Worm (Caenorhabditis elegans) whole organism, L1 larva: Measurements from ENCODE around the gene ugt-50.

Source experiments
- C04F5.9 ChIP-seq: sonication (generic microtip); optimal IDR thresholded peaks from 2 replicates; lab custom pipeline; 2016; ENCODE audit warnings: missing genetic modification characterization, missing compliant biosample characterization
- C34B4.2 ChIP-seq: sonication (generic microtip); optimal IDR thresholded peaks from 2 replicates; lab custom pipeline; 2017; ENCODE audit warnings: mild to moderate bottlenecking, missing genetic modification characterization, missing compliant biosample characterization
- F16B12.6 ChIP-seq: fragments of 150-350 bp; optimal IDR thresholded peaks from 2 replicates; lab custom pipeline; 2014; ENCODE audit warnings: missing biosample characterization, missing genetic modification characterization
- Y116A8C.19 ChIP-seq: sonication (generic microtip); optimal IDR thresholded peaks from 2 replicates; lab custom pipeline; 2016; ENCODE audit warnings: missing compliant biosample characterization, missing genetic modification characterization, borderline replicate concordance
- aha-1 ChIP-seq: fragments of 150-350 bp; optimal IDR thresholded peaks from 2 replicates; lab custom pipeline; 2014; ENCODE audit warnings: missing biosample characterization, missing genetic modification characterization
- blmp-1 ChIP-seq: fragments of 150-350 bp; optimal IDR thresholded peaks from 2 replicates; lab custom pipeline; 2014; ENCODE audit warnings: missing biosample characterization, missing genetic modification characterization
- ceh-63 ChIP-seq: fragments of 200-800 bp; sonication (Bioruptor generic); optimal IDR thresholded peaks from 2 replicates; lab custom pipeline; 2018; ENCODE audit warnings: mild to moderate bottlenecking, missing genetic modification characterization, missing compliant biosample characterization
- ceh-8 ChIP-seq: fragments of 200-800 bp; sonication (Bioruptor generic); optimal IDR thresholded peaks from 2 replicates; lab custom pipeline; 2018; ENCODE audit warnings: mild to moderate bottlenecking, missing genetic modification characterization, moderate library complexity, missing compliant biosample characterization
- ceh-82 ChIP-seq, 3 experiments: fragments of 150-350 bp in 1 of 3; sonication (generic microtip) in 2 of 3; optimal IDR thresholded peaks; 2 replicates each; lab custom pipeline; 2014 to 2017; ENCODE audit warnings: missing biosample characterization in 3 of 3, missing genetic modification characterization in 3 of 3
- ceh-90 ChIP-seq: sonication (generic microtip); optimal IDR thresholded peaks from 2 replicates; lab custom pipeline; 2016; ENCODE audit warnings: missing genetic modification characterization, missing compliant biosample characterization
- ces-1 ChIP-seq: fragments of 150-350 bp; optimal IDR thresholded peaks from 2 replicates; lab custom pipeline; 2014; ENCODE audit warnings: missing biosample characterization, missing genetic modification reagents, missing genetic modification characterization
- efl-1 ChIP-seq, 4 experiments: fragments of 150-350 bp; optimal IDR thresholded peaks in 3 of 4; peaks in 1 of 4; 1 replicate in 1 of 4; 2 replicates in 3 of 4; lab custom pipeline; 2014; ENCODE audit warnings: missing biosample characterization in 2 of 4, missing genetic modification characterization in 2 of 4, missing genetic modification reagents in 2 of 4
- elt-2 ChIP-seq: sonication (generic microtip); optimal IDR thresholded peaks from 2 replicates; lab custom pipeline; 2016; ENCODE audit warnings: missing genetic modification characterization, mild to moderate bottlenecking, inconsistent platforms, missing compliant biosample characterization, missing genetic modification reagents
- ets-5 ChIP-seq: fragments of 200-800 bp; sonication (Bioruptor generic); IDR thresholded peaks from 2 replicates; pipeline ENCODE4 v1.3.6; 2022; ENCODE audit warnings: missing genetic modification characterization, missing compliant biosample characterization
- fkh-10 ChIP-seq: sonication (generic microtip); optimal IDR thresholded peaks from 2 replicates; lab custom pipeline; 2017; ENCODE audit warnings: missing biosample characterization, missing genetic modification reagents, missing genetic modification characterization
- fkh-4 ChIP-seq: sonication (generic microtip); optimal IDR thresholded peaks from 2 replicates; lab custom pipeline; 2016; ENCODE audit warnings: missing compliant biosample characterization, missing genetic modification characterization, borderline replicate concordance
- fkh-8 ChIP-seq: sonication (generic microtip); optimal IDR thresholded peaks from 2 replicates; lab custom pipeline; 2016; ENCODE audit warnings: mild to moderate bottlenecking, missing genetic modification characterization, missing compliant biosample characterization
- fos-1 ChIP-seq: fragments of 150-350 bp; optimal IDR thresholded peaks from 2 replicates; lab custom pipeline; 2014; ENCODE audit warnings: missing biosample characterization, missing genetic modification characterization
- hlh-4 ChIP-seq: sonication (generic microtip); optimal IDR thresholded peaks from 2 replicates; lab custom pipeline; 2016; ENCODE audit warnings: mild to moderate bottlenecking, missing genetic modification characterization, missing compliant biosample characterization
- irx-1 ChIP-seq: sonication (generic microtip); optimal IDR thresholded peaks from 2 replicates; lab custom pipeline; 2016; ENCODE audit warnings: missing genetic modification characterization, missing compliant biosample characterization
- isw-1 ChIP-seq: fragments of 200-800 bp; sonication (Bioruptor generic); IDR thresholded peaks from 2 replicates; pipeline ENCODE4 v1.3.6; 2022; ENCODE audit warnings: missing genetic modification characterization, missing compliant biosample characterization
- jun-1 ChIP-seq: fragments of 150-350 bp; optimal IDR thresholded peaks from 2 replicates; lab custom pipeline; 2014; ENCODE audit warnings: missing biosample characterization, missing genetic modification reagents, missing genetic modification characterization
- lin-14 ChIP-seq: fragments of 200-800 bp; sonication (Bioruptor generic); optimal IDR thresholded peaks from 2 replicates; lab custom pipeline; 2018; ENCODE audit warnings: mild to moderate bottlenecking, missing genetic modification characterization, moderate library complexity, missing compliant biosample characterization
- lin-15B ChIP-seq: fragments of 150-350 bp; sonication (generic microtip); optimal IDR thresholded peaks from 3 replicates; lab custom pipeline; 2014; ENCODE audit warnings: missing biosample characterization, missing genetic modification characterization
- lir-3 ChIP-seq: sonication (generic microtip); optimal IDR thresholded peaks from 2 replicates; lab custom pipeline; 2016; ENCODE audit warnings: mild to moderate bottlenecking, missing genetic modification characterization, moderate library complexity, missing compliant biosample characterization; ENCODE audit not compliant: poor library complexity
- lsy-2 ChIP-seq, 2 experiments: fragments of 150-350 bp; optimal IDR thresholded peaks; 2 replicates each; lab custom pipeline; 2014; ENCODE audit warnings: missing biosample characterization in 2 of 2, missing genetic modification characterization in 2 of 2
- mab-9 ChIP-seq: fragments of 200-800 bp; sonication (Bioruptor generic); IDR thresholded peaks from 2 replicates; pipeline ENCODE4 v1.3.6; 2022; ENCODE audit warnings: missing genetic modification reagents, missing genetic modification characterization, missing compliant biosample characterization
- mdl-1 ChIP-seq, 2 experiments: fragments of 150-350 bp; optimal IDR thresholded peaks; 2 replicates each; lab custom pipeline; 2014 to 2017; ENCODE audit warnings: missing biosample characterization in 2 of 2, missing genetic modification characterization in 2 of 2, inconsistent platforms in 1 of 2
- mef-2 ChIP-seq: fragments of 150-350 bp; optimal IDR thresholded peaks from 2 replicates; lab custom pipeline; 2014; ENCODE audit warnings: missing biosample characterization, missing genetic modification characterization
- mep-1 ChIP-seq: fragments of 150-350 bp; optimal IDR thresholded peaks from 2 replicates; lab custom pipeline; 2014; ENCODE audit warnings: missing biosample characterization, missing genetic modification characterization
- nhr-11 ChIP-seq: fragments of 150-350 bp; optimal IDR thresholded peaks from 2 replicates; lab custom pipeline; 2014; ENCODE audit warnings: missing biosample characterization, missing genetic modification characterization
- nhr-12 ChIP-seq: sonication (generic microtip); optimal IDR thresholded peaks from 2 replicates; lab custom pipeline; 2017; ENCODE audit warnings: missing biosample characterization, missing genetic modification characterization
- nhr-237 ChIP-seq: fragments of 150-350 bp; optimal IDR thresholded peaks from 2 replicates; lab custom pipeline; 2014; ENCODE audit warnings: missing biosample characterization, missing genetic modification characterization
- nhr-28 ChIP-seq: fragments of 150-350 bp; optimal IDR thresholded peaks from 2 replicates; lab custom pipeline; 2014; ENCODE audit warnings: missing biosample characterization, missing genetic modification characterization
- nhr-47 ChIP-seq: sonication (generic microtip); optimal IDR thresholded peaks from 2 replicates; lab custom pipeline; 2016; ENCODE audit warnings: mild to moderate bottlenecking, missing genetic modification characterization, moderate library complexity, missing compliant biosample characterization
- nhr-71 ChIP-seq: sonication (generic microtip); optimal IDR thresholded peaks from 2 replicates; lab custom pipeline; 2016; ENCODE audit warnings: mild to moderate bottlenecking, missing genetic modification characterization, moderate library complexity, missing compliant biosample characterization
- nhr-77 ChIP-seq: fragments of 150-350 bp; optimal IDR thresholded peaks from 2 replicates; lab custom pipeline; 2014; ENCODE audit warnings: missing biosample characterization, missing genetic modification characterization
- nhr-84 ChIP-seq: sonication (generic microtip); optimal IDR thresholded peaks from 2 replicates; lab custom pipeline; 2017; ENCODE audit warnings: missing biosample characterization, missing genetic modification characterization
- nhr-85 ChIP-seq: sonication (generic microtip); peaks from one replicate; lab custom pipeline; 2016; ENCODE audit warnings: missing genetic modification characterization, inconsistent platforms, missing compliant biosample characterization
- pax-3 ChIP-seq: fragments of 200-800 bp; sonication (Bioruptor generic); optimal IDR thresholded peaks from 2 replicates; lab custom pipeline; 2018; ENCODE audit warnings: mild to moderate bottlenecking, missing genetic modification characterization, moderate library complexity, missing compliant biosample characterization
- rnt-1 ChIP-seq: sonication (generic microtip); optimal IDR thresholded peaks from 2 replicates; lab custom pipeline; 2016; ENCODE audit warnings: mild to moderate bottlenecking, missing genetic modification characterization, moderate library complexity, missing compliant biosample characterization
- skn-1 ChIP-seq: fragments of 150-350 bp; optimal IDR thresholded peaks from 2 replicates; lab custom pipeline; 2014; ENCODE audit warnings: missing biosample characterization, missing genetic modification characterization
- snpc-4 ChIP-seq: fragments of 150-350 bp; optimal IDR thresholded peaks from 2 replicates; lab custom pipeline; 2014; ENCODE audit warnings: missing biosample characterization, missing genetic modification characterization
- sox-4 ChIP-seq: sonication (generic microtip); optimal IDR thresholded peaks from 2 replicates; lab custom pipeline; 2016; ENCODE audit warnings: missing genetic modification characterization, missing compliant biosample characterization
- sptf-1 ChIP-seq: fragments of 150-350 bp; optimal IDR thresholded peaks from 2 replicates; lab custom pipeline; 2014; ENCODE audit warnings: missing biosample characterization, missing genetic modification characterization
- unc-130 ChIP-seq: fragments of 150-350 bp; optimal IDR thresholded peaks from 2 replicates; lab custom pipeline; 2017; ENCODE audit warnings: missing biosample characterization, missing genetic modification characterization, inconsistent platforms
- unc-86 ChIP-seq: sonication (generic microtip); optimal IDR thresholded peaks from 2 replicates; lab custom pipeline; 2016; ENCODE audit warnings: missing genetic modification characterization, missing compliant biosample characterization
- xbp-1 ChIP-seq: sonication (generic microtip); optimal IDR thresholded peaks from 2 replicates; lab custom pipeline; 2016; ENCODE audit warnings: missing genetic modification characterization, missing compliant biosample characterization
- zag-1 ChIP-seq: fragments of 150-350 bp; optimal IDR thresholded peaks from 2 replicates; lab custom pipeline; 2014; ENCODE audit warnings: missing biosample characterization, missing genetic modification characterization
- zip-4 ChIP-seq: fragments of 200-800 bp; sonication (Bioruptor generic); optimal IDR thresholded peaks from 2 replicates; lab custom pipeline; 2018; ENCODE audit warnings: mild to moderate bottlenecking, missing genetic modification characterization, moderate library complexity, missing compliant biosample characterization
- ztf-11 ChIP-seq, 2 experiments: sonication (generic microtip); optimal IDR thresholded peaks; 2 replicates each; lab custom pipeline; 2016 to 2017; ENCODE audit warnings: missing genetic modification characterization in 2 of 2, missing biosample characterization in 1 of 2, missing compliant biosample characterization in 1 of 2
- ztf-4 ChIP-seq: fragments of 150-350 bp; optimal IDR thresholded peaks from 2 replicates; lab custom pipeline; 2014; ENCODE audit warnings: missing biosample characterization, missing genetic modification characterization

Gene ugt-50

ce11 chrX:12667804-12668511, 23.4 kb upstream of the ugt-50 start, which contains the start of gene nhr-17 (continued):
- TF ChIP-seq hlh-4 (tag; lab: Kevin White, UChicago) (peak; percentile 78), unc-130 (tag; lab: Kevin White, UChicago) (no peak), xbp-1 (tag; lab: Kevin White, UChicago) (no peak), irx-1 (tag; lab: Kevin White, UChicago) (no peak), mep-1 (peak; percentile 77), mef-2 (tag; lab: Kevin White, UChicago) (no peak), isw-1 (GFP tag; lab: Robert Waterston, UW) (no peak), zip-4 (no peak), ztf-4 (peak; percentile 12), C04F5.9 (tag; lab: Kevin White, UChicago) (no peak), fkh-10 (GFP tag; lab: Kevin White, UChicago) (no peak), unc-86 (tag; lab: Kevin White, UChicago) (no peak), lin-14 (GFP tag; lab: Kevin White, UChicago) (peak; percentile 67), blmp-1 (tag; lab: Kevin White, UChicago) (peak; percentile 41), C34B4.2 (tag; lab: Kevin White, UChicago) (no peak), ceh-82 (tag; optimal IDR thresholded peaks at IDR 0.05; lab: Kevin White, UChicago) (peak in 1 of 3 experiments; percentile 2), lin-15B (tag; lab: Kevin White, UChicago) (no peak), nhr-71 (tag; lab: Kevin White, UChicago) (peak; percentile 79), nhr-84 (tag; lab: Kevin White, UChicago) (no peak), elt-2 (tag; lab: Kevin White, UChicago) (no peak), nhr-237 (tag; lab: Kevin White, UChicago) (peak; percentile 27), nhr-47 (tag; lab: Kevin White, UChicago) (peak; percentile 29), sox-4 (no peak), skn-1 (peak; percentile 58), lir-3 (tag; lab: Kevin White, UChicago) (no peak), zag-1 (tag; lab: Kevin White, UChicago) (no peak), nhr-28 (tag; lab: Kevin White, UChicago) (no peak), pax-3 (tag; lab: Kevin White, UChicago) (peak; percentile 6), jun-1 (tag; lab: Kevin White, UChicago) (no peak), nhr-85 (tag; lab: Kevin White, UChicago) (peak; percentile 76), ceh-90 (tag; lab: Kevin White, UChicago) (no peak), Y116A8C.19 (tag; lab: Kevin White, UChicago) (no peak), lsy-2 (tag; optimal IDR thresholded peaks at IDR 0.05; lab: Kevin White, UChicago) (peak in 1 of 2 experiments; percentile 9), ces-1 (GFP tag; lab: Kevin White, UChicago) (no peak), efl-1 (optimal IDR thresholded peaks at IDR 0.05; lab: Kevin White, UChicago) (no peak), efl-1 (GFP tag; optimal IDR thresholded peaks at IDR 0.05 in 1 of 2; lab: Kevin White, UChicago) (no peak), sptf-1 (tag; lab: Kevin White, UChicago) (no peak), nhr-11 (tag; lab: Kevin White, UChicago) (no peak), ceh-8 (GFP tag; lab: Kevin White, UChicago) (no peak), F16B12.6 (tag; lab: Kevin White, UChicago) (no peak), aha-1 (tag; lab: Kevin White, UChicago) (no peak), ztf-11 (tag; optimal IDR thresholded peaks at IDR 0.05; lab: Kevin White, UChicago) (no peak), mab-9 (GFP tag; lab: Robert Waterston, UW) (no peak), snpc-4 (tag; lab: Kevin White, UChicago) (no peak), fkh-4 (tag; lab: Kevin White, UChicago) (no peak), fos-1 (tag; lab: Kevin White, UChicago) (no peak), nhr-12 (no peak), ets-5 (GFP tag; lab: Robert Waterston, UW) (no peak), rnt-1 (tag; lab: Kevin White, UChicago) (no peak), ceh-63 (no peak), fkh-8 (peak; percentile 69), mdl-1 (tag; optimal IDR thresholded peaks at IDR 0.05; lab: Kevin White, UChicago) (peak in 1 of 2 experiments; percentile 10), nhr-77 (tag; lab: Kevin White, UChicago) (no peak)
